Worm (Caenorhabditis elegans) whole organism, midembryonic: Measurements from ENCODE around the gene B0507.9.

Source experiments
- T22C8.4 ChIP-seq: fragments of 200-800 bp; sonication (Bioruptor generic); IDR thresholded peaks from 2 replicates; pipeline ENCODE4 v1.3.6; 2022; ENCODE audit warnings: missing genetic modification characterization, missing compliant biosample characterization
- cog-1 ChIP-seq: sonication (generic microtip); optimal IDR thresholded peaks from 2 replicates; lab custom pipeline; 2016; ENCODE audit warnings: missing genetic modification characterization, missing compliant biosample characterization
- flt-1 ChIP-seq: fragments of 200-800 bp; sonication (Bioruptor generic); IDR thresholded peaks from 2 replicates; pipeline ENCODE4 v1.3.6; 2022; ENCODE audit warnings: missing genetic modification characterization, missing compliant biosample characterization
- klf-2 ChIP-seq: fragments of 200-800 bp; sonication (Bioruptor generic); conservative IDR thresholded peaks from 2 replicates; pipeline ENCODE4 v1.3.6; 2022; ENCODE audit warnings: missing genetic modification reagents, missing genetic modification characterization, missing compliant biosample characterization
- med-1 ChIP-seq: sonication (generic microtip); optimal IDR thresholded peaks from 2 replicates; lab custom pipeline; 2017; ENCODE audit warnings: missing genetic modification characterization, mild to moderate bottlenecking, missing compliant biosample characterization, antibody characterized with exemption, missing genetic modification reagents; ENCODE audit not compliant: insufficient read depth
- ref-1 ChIP-seq: fragments of 200-800 bp; sonication (Bioruptor generic); conservative IDR thresholded peaks from 2 replicates; pipeline ENCODE4 v1.3.6; 2022; ENCODE audit warnings: missing genetic modification reagents, missing genetic modification characterization, missing compliant biosample characterization
- tab-1 ChIP-seq: fragments of 200-800 bp; sonication (Bioruptor generic); IDR thresholded peaks from 2 replicates; pipeline ENCODE4 v1.3.6; 2022; ENCODE audit warnings: missing genetic modification characterization, missing compliant biosample characterization
- ztf-29 ChIP-seq: fragments of 200-800 bp; sonication (Bioruptor generic); IDR thresholded peaks from 2 replicates; pipeline ENCODE4 v1.3.6; 2022; ENCODE audit warnings: missing genetic modification reagents, missing genetic modification characterization, missing compliant biosample characterization

DNA sequence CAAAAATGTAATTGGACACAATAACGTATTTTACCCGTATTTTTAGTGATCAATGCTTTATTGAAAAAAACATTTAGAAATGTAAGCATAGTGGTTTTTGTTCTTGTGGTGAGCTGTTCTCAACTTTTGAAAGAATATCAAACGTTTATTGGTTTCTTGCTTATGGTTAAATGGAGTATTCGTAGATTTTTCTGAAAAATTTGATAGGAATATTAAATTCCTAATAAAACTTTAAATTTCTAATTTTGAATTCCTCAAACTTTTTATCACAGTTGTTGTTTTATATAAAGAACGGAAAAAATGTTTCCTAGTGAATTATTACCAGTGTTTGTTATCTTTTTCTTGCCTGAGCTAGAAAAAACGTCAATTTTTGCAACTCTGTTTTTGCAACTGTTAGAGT is 12.4 kb downstream of the B0507.9 start, which contains the start of gene B0507.5:
- TF ChIP-seq ztf-29 (GFP tag; lab: Robert Waterston, UW) (no peak), klf-2 (GFP tag; lab: Robert Waterston, UW) (no peak), flt-1 (GFP tag; lab: Robert Waterston, UW) (no peak), tab-1 (GFP tag; lab: Robert Waterston, UW) (no peak), ref-1 (no peak), med-1 (no peak), cog-1 (no peak), T22C8.4 (GFP tag; lab: Robert Waterston, UW) (no peak)
